Fruit fly (Drosophila melanogaster) whole organism, embryonic: Measurements from ENCODE around the gene Sar1.

Source experiments
- Aef1 ChIP-seq: fragments of 200-800 bp; sonication (Bioruptor generic); IDR thresholded peaks from 3 replicates; pipeline ENCODE4 v1.3.6; 2022; ENCODE audit warnings: missing biosample characterization, missing genetic modification characterization
- B-H2 ChIP-seq: fragments of 200-800 bp; sonication (Bioruptor generic); optimal IDR thresholded peaks from 2 replicates; lab custom pipeline; 2018; ENCODE audit warnings: missing biosample characterization, mild to moderate bottlenecking, missing genetic modification characterization
- Bdp1 ChIP-seq: fragments of 200-800 bp; sonication (Bioruptor generic); optimal IDR thresholded peaks from 3 replicates; lab custom pipeline; 2016; ENCODE audit warnings: missing biosample characterization, missing genetic modification characterization
- Blimp-1 ChIP-seq: fragments of 200-800 bp; sonication (Bioruptor generic); optimal IDR thresholded peaks from 3 replicates; lab custom pipeline; 2018; ENCODE audit warnings: missing biosample characterization, missing genetic modification characterization, mild to moderate bottlenecking, moderate library complexity, missing genetic modification reagents
- CG12391 ChIP-seq: fragments of 200-800 bp; sonication (Bioruptor generic); optimal IDR thresholded peaks from 3 replicates; lab custom pipeline; 2018; ENCODE audit warnings: missing biosample characterization, mild to moderate bottlenecking, missing genetic modification characterization, moderate library complexity
- CG12769 ChIP-seq: fragments of 200-800 bp; sonication (Bioruptor generic); optimal IDR thresholded peaks from 2 replicates; lab custom pipeline; 2019; ENCODE audit warnings: missing biosample characterization, mild to moderate bottlenecking, missing genetic modification characterization, moderate library complexity
- CG13775 ChIP-seq: fragments of 200-800 bp; sonication (Bioruptor generic); optimal IDR thresholded peaks from 3 replicates; lab custom pipeline; 2017; ENCODE audit warnings: missing biosample characterization, mild to moderate bottlenecking, missing genetic modification characterization
- CG13894 ChIP-seq: fragments of 200-800 bp; sonication (Bioruptor generic); optimal IDR thresholded peaks from 3 replicates; lab custom pipeline; 2018; ENCODE audit warnings: missing biosample characterization, mild to moderate bottlenecking, missing genetic modification characterization, moderate library complexity
- CG1603 ChIP-seq: fragments of 200-800 bp; sonication (Bioruptor generic); optimal IDR thresholded peaks from 2 replicates; lab custom pipeline; 2019; ENCODE audit warnings: missing biosample characterization, mild to moderate bottlenecking, missing genetic modification characterization, moderate library complexity
- CG17361 ChIP-seq: fragments of 200-800 bp; sonication (Bioruptor generic); IDR thresholded peaks from 3 replicates; pipeline ENCODE4 v1.3.6; 2022; ENCODE audit warnings: missing biosample characterization, missing genetic modification characterization
- CG17568 ChIP-seq: fragments of 200-800 bp; sonication (Bioruptor generic); optimal IDR thresholded peaks from 2 replicates; lab custom pipeline; 2018; ENCODE audit warnings: missing biosample characterization, mild to moderate bottlenecking, missing genetic modification characterization, moderate library complexity
- CG18476 ChIP-seq: fragments of 200-800 bp; sonication (Bioruptor generic); optimal IDR thresholded peaks from 2 replicates; lab custom pipeline; 2016; ENCODE audit warnings: missing biosample characterization, mild to moderate bottlenecking, missing genetic modification characterization
- CG2116 ChIP-seq: fragments of 200-800 bp; sonication (Bioruptor generic); optimal IDR thresholded peaks from 3 replicates; lab custom pipeline; 2018; ENCODE audit warnings: missing biosample characterization, mild to moderate bottlenecking, missing genetic modification characterization
- CG2712 ChIP-seq: fragments of 200-800 bp; optimal IDR thresholded peaks from 3 replicates; lab custom pipeline; 2019; ENCODE audit warnings: missing biosample characterization, mild to moderate bottlenecking, missing genetic modification characterization, moderate library complexity
- CG30431 ChIP-seq: fragments of 200-800 bp; sonication (Bioruptor generic); optimal IDR thresholded peaks from 2 replicates; lab custom pipeline; 2017; ENCODE audit warnings: missing biosample characterization, missing genetic modification characterization
- CG33213 ChIP-seq: fragments of 200-800 bp; sonication (Bioruptor generic); optimal IDR thresholded peaks from 3 replicates; lab custom pipeline; 2016; ENCODE audit warnings: missing biosample characterization, missing genetic modification characterization
- CG34224 ChIP-seq: fragments of 200-800 bp; sonication (Bioruptor generic); IDR thresholded peaks from 3 replicates; pipeline ENCODE4 v1.3.6; 2022; ENCODE audit warnings: missing biosample characterization, missing genetic modification characterization; ENCODE audit not compliant: partially characterized antibody
- CG4820 ChIP-seq: fragments of 200-800 bp; sonication (Bioruptor generic); optimal IDR thresholded peaks from 3 replicates; lab custom pipeline; 2016; ENCODE audit warnings: missing biosample characterization, missing genetic modification characterization
- CG6272 ChIP-seq: fragments of 200-800 bp; sonication (Bioruptor generic); IDR thresholded peaks from 2 replicates; pipeline ENCODE4 v1.3.6; 2022; ENCODE audit warnings: missing biosample characterization, missing genetic modification characterization
- CG7786 ChIP-seq: fragments of 200-800 bp; sonication (Bioruptor generic); optimal IDR thresholded peaks from 2 replicates; lab custom pipeline; 2016; ENCODE audit warnings: missing biosample characterization, missing genetic modification characterization
- CG8290 ChIP-seq, 3 experiments: fragments of 200-800 bp; sonication (Bioruptor generic); optimal IDR thresholded peaks; 2 replicates each; lab custom pipeline; 2016 to 2019; ENCODE audit warnings: missing biosample characterization in 3 of 3, missing genetic modification characterization in 3 of 3, mild to moderate bottlenecking in 2 of 3, moderate library complexity in 1 of 3
- Doc3 ChIP-seq: fragments of 200-800 bp; sonication (Bioruptor generic); IDR thresholded peaks from 3 replicates; pipeline ENCODE4 v1.3.6; 2022; ENCODE audit warnings: missing biosample characterization, missing genetic modification characterization; ENCODE audit not compliant: partially characterized antibody
- Gug ChIP-seq: fragments of 200-800 bp; sonication (Bioruptor generic); IDR thresholded peaks from 4 replicates; pipeline ENCODE4 v1.3.6; 2022; ENCODE audit warnings: missing biosample characterization, missing genetic modification characterization
- HLH54F ChIP-seq: fragments of 200-800 bp; sonication (Bioruptor generic); optimal IDR thresholded peaks from 3 replicates; lab custom pipeline; 2016; ENCODE audit warnings: missing biosample characterization, missing genetic modification characterization
- HmgZ ChIP-seq: fragments of 200-800 bp; sonication (Bioruptor generic); optimal IDR thresholded peaks from 2 replicates; lab custom pipeline; 2018; ENCODE audit warnings: missing biosample characterization, mild to moderate bottlenecking, missing genetic modification characterization
- Hr78 ChIP-seq, 2 experiments: fragments of 200-800 bp in 1 of 2; fragments of >200 bp in 1 of 2; sonication (Bioruptor generic) in 1 of 2; optimal IDR thresholded peaks; 2 replicates each; lab custom pipeline; 2017 to 2019; ENCODE audit warnings: missing biosample characterization in 2 of 2, missing genetic modification characterization in 2 of 2, mild to moderate bottlenecking in 1 of 2, moderate library complexity in 1 of 2
- Med ChIP-seq: fragments of 200-800 bp; sonication (Bioruptor generic); peaks from one replicate; lab custom pipeline; 2016; ENCODE audit warnings: missing biosample characterization, missing genetic modification characterization, mild to moderate bottlenecking, inconsistent platforms, moderate library complexity
- NK7.1 ChIP-seq: fragments of 200-800 bp; sonication (Bioruptor generic); optimal IDR thresholded peaks from 3 replicates; lab custom pipeline; 2016; ENCODE audit warnings: missing biosample characterization, missing genetic modification characterization
- PHDP ChIP-seq: fragments of 200-800 bp; sonication (Bioruptor generic); optimal IDR thresholded peaks from 3 replicates; lab custom pipeline; 2018; ENCODE audit warnings: missing biosample characterization, mild to moderate bottlenecking, missing genetic modification characterization, moderate library complexity
- Ptx1 ChIP-seq: fragments of 200-800 bp; sonication (Bioruptor generic); IDR thresholded peaks from 2 replicates; pipeline ENCODE4 v1.3.6; 2022; ENCODE audit warnings: missing biosample characterization, missing genetic modification characterization
- Scr ChIP-seq: fragments of 200-800 bp; sonication (Bioruptor generic); IDR thresholded peaks from 2 replicates; pipeline ENCODE4 v1.3.6; 2022; ENCODE audit warnings: missing biosample characterization, missing genetic modification characterization; ENCODE audit not compliant: partially characterized antibody
- Sox100B ChIP-seq: fragments of 200-800 bp; sonication (Bioruptor generic); optimal IDR thresholded peaks from 3 replicates; lab custom pipeline; 2018; ENCODE audit warnings: missing biosample characterization, mild to moderate bottlenecking, missing genetic modification characterization
- Sox102F ChIP-seq: fragments of 200-800 bp; sonication (Bioruptor generic); optimal IDR thresholded peaks from 2 replicates; lab custom pipeline; 2018; ENCODE audit warnings: missing biosample characterization, mild to moderate bottlenecking, missing genetic modification characterization, moderate library complexity
- Sry-δ ChIP-seq: fragments of 200-800 bp; sonication (Bioruptor generic); optimal IDR thresholded peaks from 2 replicates; lab custom pipeline; 2016; ENCODE audit warnings: missing biosample characterization, missing genetic modification characterization
- TFAM ChIP-seq: fragments of 200-800 bp; sonication (Bioruptor generic); optimal IDR thresholded peaks from 2 replicates; lab custom pipeline; 2017; ENCODE audit warnings: missing biosample characterization, missing genetic modification characterization, inconsistent platforms
- Usf ChIP-seq: fragments of 200-800 bp; sonication (Bioruptor generic); optimal IDR thresholded peaks from 2 replicates; lab custom pipeline; 2017; ENCODE audit warnings: missing genotype, missing biosample characterization, missing genetic modification characterization
- Xrp1 ChIP-seq: fragments of 200-800 bp; sonication (Bioruptor generic); IDR thresholded peaks from 2 replicates; pipeline ENCODE4 v1.3.6; 2022; ENCODE audit warnings: missing biosample characterization, missing genetic modification characterization
- ase ChIP-seq: fragments of 200-800 bp; sonication (Bioruptor generic); IDR thresholded peaks from 3 replicates; pipeline ENCODE4 v1.3.6; 2022; ENCODE audit warnings: missing biosample characterization, missing genetic modification characterization
- br ChIP-seq: fragments of >200 bp; optimal IDR thresholded peaks from 2 replicates; lab custom pipeline; 2017
- cas ChIP-seq: fragments of 200-800 bp; sonication (Bioruptor generic); IDR thresholded peaks from 2 replicates; pipeline ENCODE4 v1.3.6; 2022; ENCODE audit warnings: missing biosample characterization, missing genetic modification characterization
- gcm ChIP-seq: fragments of 200-800 bp; sonication (Bioruptor generic); optimal IDR thresholded peaks from 2 replicates; lab custom pipeline; 2019; ENCODE audit warnings: missing biosample characterization, mild to moderate bottlenecking, missing genetic modification characterization, moderate library complexity
- jigr1 ChIP-seq: fragments of 200-800 bp; sonication (Bioruptor generic); IDR thresholded peaks from 3 replicates; pipeline ENCODE4 v1.3.6; 2022; ENCODE audit warnings: missing biosample characterization, missing genetic modification characterization
- lbe ChIP-seq: fragments of 200-800 bp; sonication (Bioruptor generic); optimal IDR thresholded peaks from 2 replicates; lab custom pipeline; 2016; ENCODE audit warnings: missing biosample characterization, mild to moderate bottlenecking, missing genetic modification characterization
- onecut ChIP-seq: fragments of 200-800 bp; sonication (Bioruptor generic); IDR thresholded peaks from 2 replicates; pipeline ENCODE4 v1.3.6; 2022; ENCODE audit warnings: missing biosample characterization, missing genetic modification characterization
- phol ChIP-seq: fragments of 200-800 bp; sonication (Bioruptor generic); optimal IDR thresholded peaks from 3 replicates; lab custom pipeline; 2018; ENCODE audit warnings: missing biosample characterization, mild to moderate bottlenecking, missing genetic modification characterization, moderate library complexity
- row ChIP-seq: fragments of 200-800 bp; sonication (Bioruptor generic); IDR thresholded peaks from 3 replicates; pipeline ENCODE4 v1.3.6; 2022; ENCODE audit warnings: missing biosample characterization, missing genetic modification characterization
- sna ChIP-seq: fragments of 200-800 bp; sonication (Bioruptor generic); IDR thresholded peaks from 2 replicates; pipeline ENCODE4 v1.3.6; 2022; ENCODE audit warnings: missing biosample characterization, missing genetic modification characterization; ENCODE audit not compliant: partially characterized antibody
- so ChIP-seq: fragments of 200-800 bp; sonication (Bioruptor generic); IDR thresholded peaks from 3 replicates; pipeline ENCODE4 v1.3.6; 2022; ENCODE audit warnings: missing biosample characterization, missing genetic modification characterization
- tio ChIP-seq: fragments of 200-800 bp; sonication (Bioruptor generic); optimal IDR thresholded peaks from 2 replicates; lab custom pipeline; 2017; ENCODE audit warnings: missing biosample characterization, missing genetic modification characterization, inconsistent platforms

The Sar1 gene

DNA sequence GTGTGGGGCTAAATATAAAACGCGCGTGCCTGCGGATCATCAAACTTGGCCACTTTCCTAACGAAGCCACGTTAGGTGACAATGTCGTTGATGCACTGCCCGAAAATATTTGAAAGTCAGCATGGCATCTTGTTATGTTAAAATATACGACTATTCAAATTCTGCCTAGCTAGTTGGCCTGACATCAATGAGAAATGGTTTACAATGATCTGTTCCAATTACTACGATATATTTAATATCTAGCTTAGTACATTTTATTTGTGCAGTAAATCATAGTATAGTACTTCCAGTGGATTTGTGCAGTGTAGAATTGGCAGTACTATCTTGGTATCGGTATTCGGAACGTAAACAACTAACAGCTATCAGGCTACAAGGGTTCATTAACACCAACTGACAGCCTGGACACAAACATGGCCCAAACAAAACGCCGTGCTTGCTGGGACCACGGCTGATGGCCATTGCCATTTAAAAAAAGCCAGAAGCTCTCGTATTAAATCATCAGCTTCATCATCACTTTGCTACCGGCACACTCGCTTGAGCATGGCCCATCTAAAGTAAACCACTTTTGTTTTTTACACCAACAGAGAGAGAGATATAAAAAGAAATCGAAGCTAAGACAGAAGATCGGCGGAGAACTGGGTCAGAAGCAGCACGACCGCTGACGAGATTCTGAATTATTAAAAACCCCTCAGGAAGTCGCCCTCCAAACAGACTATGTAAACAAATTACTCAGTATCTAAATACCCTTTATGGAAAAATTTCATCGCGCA, 39.1 kb downstream of the Sar1 start:
- no peak for TF ChIP-seq gcm
- TF ChIP-seq tio: no peak
- no peak for TF ChIP-seq CG2116 (GFP tag; lab: Kevin White, UChicago)
- no peak for TF ChIP-seq Doc3
- TF ChIP-seq CG17568 (GFP tag; lab: Kevin White, UChicago): no peak
- TF ChIP-seq CG4820 (GFP tag; lab: Kevin White, UChicago): no peak
- TF ChIP-seq Scr (GFP tag; lab: Robert Waterston, UW): no peak
- no peak for TF ChIP-seq CG18476 (GFP tag; lab: Kevin White, UChicago)
- TF ChIP-seq CG6272 (GFP tag; lab: Robert Waterston, UW): no peak
- no peak for TF ChIP-seq so (GFP tag; lab: Robert Waterston, UW)
- TF ChIP-seq Usf (GFP tag; lab: Kevin White, UChicago): no peak
- TF ChIP-seq CG30431: no peak
- no peak for TF ChIP-seq CG13894 (tag; lab: Kevin White, UChicago)
- no peak for TF ChIP-seq jigr1
- TF ChIP-seq Ptx1: no peak
- TF ChIP-seq CG17361 (GFP tag; lab: Robert Waterston, UW): no peak
- no peak for TF ChIP-seq Bdp1 (GFP tag; lab: Kevin White, UChicago)
- TF ChIP-seq br (lab: Kevin White, UChicago): no peak
- TF ChIP-seq HmgZ (tag; lab: Kevin White, UChicago): no peak
- TF ChIP-seq sna (GFP tag; lab: Robert Waterston, UW): no peak
- no peak for TF ChIP-seq phol (tag; lab: Kevin White, UChicago)
- peak; percentile 2 for TF ChIP-seq Sox102F (GFP tag; lab: Kevin White, UChicago)
- no peak for TF ChIP-seq PHDP (tag; lab: Kevin White, UChicago)
- TF ChIP-seq row (GFP tag; lab: Robert Waterston, UW): peak; percentile 36; the same call in 2 of the 3 replicates
- no peak for TF ChIP-seq cas (GFP tag; lab: Robert Waterston, UW)
- TF ChIP-seq HLH54F: no peak
- no peak for TF ChIP-seq onecut (GFP tag; lab: Robert Waterston, UW)
- TF ChIP-seq lbe (GFP tag; lab: Kevin White, UChicago): no peak
- TF ChIP-seq CG12769 (tag; lab: Kevin White, UChicago): no peak
- TF ChIP-seq CG33213 (GFP tag; lab: Kevin White, UChicago): no peak
- no peak for TF ChIP-seq Sry-δ
- TF ChIP-seq ase (GFP tag; lab: Robert Waterston, UW): no peak
- peak; percentile 6 for TF ChIP-seq CG1603 (tag; lab: Kevin White, UChicago)
- no peak for TF ChIP-seq CG13775 (GFP tag; lab: Kevin White, UChicago)
- TF ChIP-seq TFAM: no peak
- no peak for TF ChIP-seq CG8290 (GFP tag; optimal IDR thresholded peaks at IDR 0.05; lab: Kevin White, UChicago)
- peak in 1 of 2 experiments; percentile 7 for TF ChIP-seq CG8290 (tag; optimal IDR thresholded peaks at IDR 0.05; lab: Kevin White, UChicago)
- peak; percentile 0 for TF ChIP-seq CG12391 (tag; lab: Kevin White, UChicago)
- peak; percentile 58 for TF ChIP-seq Med (GFP tag; lab: Kevin White, UChicago)
- no peak for TF ChIP-seq CG7786 (GFP tag; lab: Kevin White, UChicago)
- no peak for TF ChIP-seq CG2712
- peak; percentile 52 for TF ChIP-seq Blimp-1
- 0 out of 2 replicates have a peak, but pooled peaks have one; percentile 15 for TF ChIP-seq Xrp1 (GFP tag; lab: Robert Waterston, UW)
- TF ChIP-seq Gug (GFP tag; lab: Robert Waterston, UW): no peak
- no peak for TF ChIP-seq Sox100B
- TF ChIP-seq CG34224: no peak
- no peak for TF ChIP-seq Hr78 (GFP tag; optimal IDR thresholded peaks at IDR 0.05; lab: Kevin White, UChicago)
- TF ChIP-seq NK7.1: no peak
- TF ChIP-seq B-H2 (GFP tag; lab: Kevin White, UChicago): no peak
- TF ChIP-seq Aef1 (GFP tag; lab: Robert Waterston, UW): no peak
